Worm (Caenorhabditis elegans) whole organism, L3 larva: ENCODE data around the gene ceph-41.

Source experiments
- ceh-9 ChIP-seq: sonication (generic microtip); optimal IDR thresholded peaks from 2 replicates; lab custom pipeline; 2018; ENCODE audit warnings: missing biosample characterization, missing genetic modification characterization
- nhr-12 ChIP-seq: fragments of 150-350 bp; optimal IDR thresholded peaks from 2 replicates; lab custom pipeline; 2014; ENCODE audit warnings: missing biosample characterization, missing genetic modification characterization
- pha-4 ChIP-seq: fragments of 150-350 bp; optimal IDR thresholded peaks from 2 replicates; lab custom pipeline; 2014; ENCODE audit warnings: missing biosample characterization, missing genetic modification reagents, missing genetic modification characterization

ce11 chrIV:8099601-8100000, 27.4 kb upstream of the ceph-41 start, which contains the start of gene Y42H9AR.2:
- no peak for TF ChIP-seq ceh-9 (tag; lab: Kevin White, UChicago)
- TF ChIP-seq pha-4 (tag; lab: Kevin White, UChicago), result no peak
- TF ChIP-seq nhr-12 (tag; lab: Kevin White, UChicago), result no peak
